Fruit fly (Drosophila melanogaster) whole organism, wandering third instar larva: ENCODE results near the gene Nep1.

Source experiments
- CG9705 ChIP-seq: fragments of 200-800 bp; sonication (Bioruptor generic); optimal IDR thresholded peaks from 2 replicates; lab custom pipeline; 2018; ENCODE audit warnings: missing biosample characterization, mild to moderate bottlenecking, missing genetic modification characterization
- HLH106 ChIP-seq: fragments of 200-800 bp; optimal IDR thresholded peaks from 3 replicates; lab custom pipeline; 2019; ENCODE audit warnings: missing biosample characterization, mild to moderate bottlenecking, missing genetic modification characterization, moderate library complexity
- N ChIP-seq: fragments of >200 bp; optimal IDR thresholded peaks from 2 replicates; lab custom pipeline; 2018; ENCODE audit warnings: missing biosample characterization, missing external identifiers, missing genetic modification characterization
- br ChIP-seq: fragments of 200-800 bp; sonication (Bioruptor generic); optimal IDR thresholded peaks from 2 replicates; lab custom pipeline; 2016; ENCODE audit warnings: missing biosample characterization, missing genetic modification characterization
- foxo ChIP-seq, 2 experiments: fragments of 200-800 bp; sonication (Bioruptor generic); optimal IDR thresholded peaks; 2 replicates in 1 of 2; 3 replicates in 1 of 2; lab custom pipeline; 2016 to 2017; ENCODE audit warnings: missing biosample characterization in 2 of 2, missing genetic modification characterization in 2 of 2
- fru ChIP-seq: fragments of 200-800 bp; sonication (Bioruptor generic); optimal IDR thresholded peaks from 3 replicates; lab custom pipeline; 2016; ENCODE audit warnings: missing biosample characterization, mild to moderate bottlenecking, missing genetic modification characterization
- h ChIP-seq: fragments of 200-800 bp; sonication (Bioruptor generic); optimal IDR thresholded peaks from 3 replicates; lab custom pipeline; 2016; ENCODE audit warnings: missing biosample characterization, mild to moderate bottlenecking, missing genetic modification characterization
- lola ChIP-seq: fragments of >200 bp; optimal IDR thresholded peaks from 2 replicates; lab custom pipeline; 2017; ENCODE audit warnings: missing biosample characterization, missing genetic modification characterization
- pan ChIP-seq: fragments of >200 bp; optimal IDR thresholded peaks from 2 replicates; lab custom pipeline; 2017
- psq ChIP-seq: fragments of 200-800 bp; sonication (Bioruptor generic); optimal IDR thresholded peaks from 3 replicates; lab custom pipeline; 2017; ENCODE audit warnings: missing biosample characterization, mild to moderate bottlenecking, missing genetic modification characterization, moderate library complexity
- sage ChIP-seq: fragments of 200-800 bp; sonication (Bioruptor generic); optimal IDR thresholded peaks from 2 replicates; lab custom pipeline; 2016; ENCODE audit warnings: missing biosample characterization, mild to moderate bottlenecking, missing genetic modification characterization

DNA sequence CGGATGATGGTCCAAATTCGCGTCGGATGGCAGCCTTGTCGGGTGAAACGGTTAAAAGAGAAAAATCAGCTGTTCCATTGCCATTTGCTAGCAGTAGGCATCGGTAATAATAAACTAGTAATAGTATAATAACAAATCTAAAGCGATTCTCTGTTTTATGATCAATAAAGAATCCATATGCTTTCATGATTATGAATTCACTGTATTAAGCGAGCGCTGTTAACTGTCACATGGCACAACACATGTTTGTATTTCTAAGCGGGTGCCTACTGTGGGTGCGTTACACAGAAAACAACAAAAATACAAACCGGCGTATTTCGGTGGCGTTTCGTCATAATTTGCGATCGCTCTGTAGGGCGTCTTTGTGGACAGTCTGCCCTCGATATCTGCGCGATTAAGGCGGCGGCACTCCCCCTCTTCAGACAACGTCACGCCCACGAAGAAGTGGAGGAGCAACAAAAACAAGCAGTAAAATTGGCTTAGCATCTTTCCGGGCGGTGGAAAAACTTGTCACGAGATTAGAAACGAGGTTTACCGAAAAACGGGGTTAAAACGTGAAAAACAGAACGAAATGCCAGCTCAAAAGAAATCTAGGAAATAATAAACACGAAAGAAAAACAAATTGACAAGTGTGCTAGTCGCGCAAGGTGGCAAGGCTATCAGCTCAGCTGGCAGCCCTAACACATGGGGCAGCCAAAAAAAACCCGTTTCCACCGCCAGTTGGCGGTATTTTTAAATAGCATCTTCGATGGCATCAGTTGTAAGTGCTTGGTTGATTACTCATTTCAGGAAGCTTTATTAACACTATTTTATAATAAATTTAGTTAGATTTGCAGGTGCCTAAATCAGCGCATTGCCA is at the start of gene Nep1, which contains the start of gene Mipp2:
- peak; percentile 32 for TF ChIP-seq psq (GFP tag; lab: Kevin White, UChicago)
- peak; percentile 19 for TF ChIP-seq br (GFP tag; lab: Kevin White, UChicago)
- TF ChIP-seq pan (lab: Kevin White, UChicago): no peak
- TF ChIP-seq CG9705: no peak
- peak; percentile 44 for TF ChIP-seq fru
- TF ChIP-seq sage (GFP tag; lab: Kevin White, UChicago): no peak
- peak in 1 of 2 experiments; percentile 46 for TF ChIP-seq foxo (GFP tag; optimal IDR thresholded peaks at IDR 0.05; lab: Kevin White, UChicago)
- no peak for TF ChIP-seq N
- TF ChIP-seq lola (GFP tag; lab: Kevin White, UChicago): no peak
- TF ChIP-seq h (GFP tag; lab: Kevin White, UChicago): peak; percentile 31
- TF ChIP-seq HLH106 (tag; lab: Kevin White, UChicago): peak; percentile 48
